Fruit fly (Drosophila melanogaster) whole organism, pupa: ENCODE results near the gene HIP-R.

Experiments used
- CG10348 ChIP-seq: fragments of 200-800 bp; sonication (Bioruptor generic); IDR thresholded peaks from 2 replicates; pipeline ENCODE4 v1.3.6; 2022; ENCODE audit warnings: missing biosample characterization, missing genetic modification characterization
- rn ChIP-seq: fragments of 200-800 bp; sonication (Bioruptor generic); IDR thresholded peaks from 2 replicates; pipeline ENCODE4 v1.3.6; 2022; ENCODE audit warnings: missing biosample characterization, missing genetic modification characterization

DNA sequence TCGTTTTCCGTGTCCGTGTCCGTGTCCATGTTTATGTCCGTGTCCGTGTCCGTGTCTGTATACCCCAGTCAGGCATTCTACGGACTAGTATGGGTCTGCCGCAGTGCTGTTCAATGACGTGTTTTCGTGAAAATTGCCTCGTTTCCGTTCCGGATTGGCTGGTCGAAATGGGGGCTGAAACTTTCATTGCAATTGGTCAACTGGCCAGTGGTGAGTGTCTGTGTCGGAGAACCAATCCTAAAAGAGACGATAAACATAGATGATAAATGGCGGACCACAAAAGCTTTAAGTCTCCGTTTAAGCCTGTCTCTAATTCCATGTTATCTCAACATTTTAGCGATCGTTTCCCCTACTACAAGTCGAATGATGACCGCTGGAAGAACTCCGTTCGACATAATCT, 19.3 kb downstream of the HIP-R start:
- TF ChIP-seq CG10348 (GFP tag; lab: Robert Waterston, UW) = no peak
- no peak for TF ChIP-seq rn (GFP tag; lab: Robert Waterston, UW)
